Worm (Caenorhabditis elegans) whole organism, late embryonic: ENCODE data around the gene efl-2.

Experiments
- K02D7.2 ChIP-seq: sonication (generic microtip); optimal IDR thresholded peaks from 2 replicates; lab custom pipeline; 2017; ENCODE audit warnings: mild to moderate bottlenecking, missing genetic modification characterization, missing compliant biosample characterization
- K09A11.1 ChIP-seq: sonication (generic microtip); optimal IDR thresholded peaks from 2 replicates; lab custom pipeline; 2017; ENCODE audit warnings: antibody characterized with exemption, mild to moderate bottlenecking, missing genetic modification characterization, missing compliant biosample characterization; ENCODE audit not compliant: insufficient read depth
- T23F11.4 ChIP-seq: fragments of 200-800 bp; sonication (Bioruptor generic); optimal IDR thresholded peaks from 2 replicates; lab custom pipeline; 2018; ENCODE audit warnings: mild to moderate bottlenecking, missing genetic modification characterization, missing compliant biosample characterization
- Y22D7AL.16 ChIP-seq: sonication (generic microtip); optimal IDR thresholded peaks from 2 replicates; lab custom pipeline; 2016; ENCODE audit warnings: missing genetic modification characterization, missing compliant biosample characterization
- ama-1 ChIP-seq: fragments of 150-350 bp; optimal IDR thresholded peaks from 2 replicates; lab custom pipeline; 2014
- ceh-14 ChIP-seq: sonication (generic microtip); optimal IDR thresholded peaks from 2 replicates; lab custom pipeline; 2016; ENCODE audit warnings: missing genotype, missing genetic modification characterization, missing compliant biosample characterization
- ceh-19 ChIP-seq: fragments of 200-800 bp; sonication (Bioruptor generic); optimal IDR thresholded peaks from 2 replicates; lab custom pipeline; 2018; ENCODE audit warnings: mild to moderate bottlenecking, missing genetic modification characterization, missing compliant biosample characterization
- ceh-30 ChIP-seq: fragments of 150-350 bp; optimal IDR thresholded peaks from 2 replicates; lab custom pipeline; 2014; ENCODE audit warnings: missing biosample characterization, missing genetic modification characterization
- ceh-31 ChIP-seq: sonication (generic microtip); optimal IDR thresholded peaks from 2 replicates; lab custom pipeline; 2016; ENCODE audit warnings: missing genetic modification characterization, missing compliant biosample characterization
- ceh-45 ChIP-seq: fragments of 200-800 bp; sonication (Bioruptor generic); IDR thresholded peaks from 2 replicates; pipeline ENCODE4 v1.3.6; 2022; ENCODE audit warnings: missing genetic modification reagents, missing genetic modification characterization, missing compliant biosample characterization
- ceh-48 ChIP-seq: sonication (generic microtip); optimal IDR thresholded peaks from 2 replicates; lab custom pipeline; 2016; ENCODE audit warnings: missing genetic modification characterization, inconsistent platforms, missing compliant biosample characterization
- ceh-9 ChIP-seq: sonication (generic microtip); optimal IDR thresholded peaks from 2 replicates; lab custom pipeline; 2016; ENCODE audit warnings: mild to moderate bottlenecking, missing genetic modification characterization, inconsistent platforms, missing compliant biosample characterization
- che-1 ChIP-seq: sonication (generic microtip); optimal IDR thresholded peaks from 2 replicates; lab custom pipeline; 2016; ENCODE audit warnings: mild to moderate bottlenecking, missing genetic modification characterization, missing compliant biosample characterization
- dmd-4 ChIP-seq: sonication (generic microtip); optimal IDR thresholded peaks from 2 replicates; lab custom pipeline; 2016; ENCODE audit warnings: borderline replicate concordance, missing genetic modification characterization, missing compliant biosample characterization
- dve-1 ChIP-seq: sonication (generic microtip); optimal IDR thresholded peaks from 2 replicates; lab custom pipeline; 2017; ENCODE audit warnings: antibody characterized with exemption, mild to moderate bottlenecking, missing genetic modification characterization, missing compliant biosample characterization
- elt-2 ChIP-seq: sonication (generic microtip); optimal IDR thresholded peaks from 2 replicates; lab custom pipeline; 2016; ENCODE audit warnings: missing genetic modification reagents, missing genetic modification characterization, missing compliant biosample characterization
- elt-4 ChIP-seq: sonication (generic microtip); optimal IDR thresholded peaks from 2 replicates; lab custom pipeline; 2016; ENCODE audit warnings: missing genetic modification characterization, missing compliant biosample characterization
- fax-1 ChIP-seq: sonication (generic microtip); optimal IDR thresholded peaks from 2 replicates; lab custom pipeline; 2016; ENCODE audit warnings: missing genotype, missing genetic modification characterization, missing compliant biosample characterization
- gmeb-2 ChIP-seq: sonication (generic microtip); optimal IDR thresholded peaks from 2 replicates; lab custom pipeline; 2016; ENCODE audit warnings: missing genetic modification characterization, inconsistent platforms, missing compliant biosample characterization
- hlh-8 ChIP-seq: sonication (generic microtip); optimal IDR thresholded peaks from 2 replicates; lab custom pipeline; 2016; ENCODE audit warnings: missing genotype, missing genetic modification characterization, missing compliant biosample characterization
- lin-11 ChIP-seq: fragments of 200-800 bp; sonication (Bioruptor generic); optimal IDR thresholded peaks from 2 replicates; lab custom pipeline; 2018; ENCODE audit warnings: mild to moderate bottlenecking, missing genetic modification characterization, missing compliant biosample characterization
- nfya-1 ChIP-seq: sonication (generic microtip); optimal IDR thresholded peaks from 2 replicates; lab custom pipeline; 2017; ENCODE audit warnings: missing genetic modification characterization, mild to moderate bottlenecking, missing compliant biosample characterization, antibody characterized with exemption, moderate library complexity
- pag-3 ChIP-seq: sonication (generic microtip); optimal IDR thresholded peaks from 2 replicates; lab custom pipeline; 2016; ENCODE audit warnings: missing compliant biosample characterization, missing genetic modification characterization, borderline replicate concordance
- pax-1 ChIP-seq: fragments of 150-350 bp; optimal IDR thresholded peaks from 2 replicates; lab custom pipeline; 2014; ENCODE audit warnings: missing biosample characterization, missing genetic modification characterization
- pha-2 ChIP-seq: sonication (generic microtip); optimal IDR thresholded peaks from 2 replicates; lab custom pipeline; 2017; ENCODE audit warnings: mild to moderate bottlenecking, missing genetic modification characterization, missing compliant biosample characterization
- pqm-1 ChIP-seq: sonication (generic microtip); optimal IDR thresholded peaks from 2 replicates; lab custom pipeline; 2016; ENCODE audit warnings: missing genetic modification characterization, missing compliant biosample characterization
- pros-1 ChIP-seq: fragments of 150-350 bp; optimal IDR thresholded peaks from 2 replicates; lab custom pipeline; 2014; ENCODE audit warnings: missing biosample characterization, missing genetic modification reagents, missing genetic modification characterization
- sox-2 ChIP-seq: fragments of 200-800 bp; sonication (Bioruptor generic); IDR thresholded peaks from 2 replicates; pipeline ENCODE4 v1.3.6; 2022; ENCODE audit warnings: missing genetic modification reagents, missing genetic modification characterization, missing compliant biosample characterization
- tbx-2 ChIP-seq: sonication (generic microtip); optimal IDR thresholded peaks from 2 replicates; lab custom pipeline; 2016; ENCODE audit warnings: missing genetic modification characterization, missing compliant biosample characterization
- tbx-7 ChIP-seq: sonication (generic microtip); optimal IDR thresholded peaks from 2 replicates; lab custom pipeline; 2016; ENCODE audit warnings: missing genotype, missing genetic modification characterization, missing compliant biosample characterization
- unc-42 ChIP-seq: sonication (generic microtip); optimal IDR thresholded peaks from 2 replicates; lab custom pipeline; 2016; ENCODE audit warnings: missing genotype, missing genetic modification characterization, missing compliant biosample characterization
- unc-55 ChIP-seq: sonication (generic microtip); optimal IDR thresholded peaks from 2 replicates; lab custom pipeline; 2017; ENCODE audit warnings: missing biosample characterization, missing genetic modification reagents, missing genetic modification characterization
- ztf-16 ChIP-seq: sonication (generic microtip); optimal IDR thresholded peaks from 2 replicates; lab custom pipeline; 2017; ENCODE audit warnings: missing genetic modification characterization, missing compliant biosample characterization

Gene efl-2

DNA sequence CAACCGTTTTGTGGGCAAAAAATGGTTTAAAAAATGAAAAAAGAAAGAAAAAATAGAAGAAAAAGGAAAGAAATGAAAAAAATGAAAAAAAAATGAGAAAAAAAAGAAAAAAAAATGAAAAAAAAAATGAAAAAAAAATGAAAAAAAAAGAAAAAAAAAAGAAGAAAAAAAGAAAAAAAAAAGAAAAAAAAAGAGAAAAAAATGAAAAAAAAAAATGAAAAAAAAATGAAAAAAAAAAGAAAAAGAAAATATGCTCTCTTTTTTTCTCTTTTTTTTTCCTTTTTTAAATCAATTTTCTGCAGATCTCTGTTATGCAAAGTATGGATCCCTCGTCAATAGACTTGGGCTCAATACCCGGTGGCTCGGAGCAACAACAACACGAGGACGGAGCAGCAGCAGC, at the start of gene efl-2:
TSS of gene efl-2 (plus strand) at position 301 of the 400 bp plus-strand sequence.
- no peak for TF ChIP-seq K09A11.1
- no peak for TF ChIP-seq ceh-19 (GFP tag; lab: Kevin White, UChicago)
- TF ChIP-seq pros-1 (tag; lab: Kevin White, UChicago): no peak
- TF ChIP-seq tbx-2: no peak
- TF ChIP-seq lin-11 (tag; lab: Kevin White, UChicago): no peak
- TF ChIP-seq, all 69 proteins: peak for 0

DNA sequence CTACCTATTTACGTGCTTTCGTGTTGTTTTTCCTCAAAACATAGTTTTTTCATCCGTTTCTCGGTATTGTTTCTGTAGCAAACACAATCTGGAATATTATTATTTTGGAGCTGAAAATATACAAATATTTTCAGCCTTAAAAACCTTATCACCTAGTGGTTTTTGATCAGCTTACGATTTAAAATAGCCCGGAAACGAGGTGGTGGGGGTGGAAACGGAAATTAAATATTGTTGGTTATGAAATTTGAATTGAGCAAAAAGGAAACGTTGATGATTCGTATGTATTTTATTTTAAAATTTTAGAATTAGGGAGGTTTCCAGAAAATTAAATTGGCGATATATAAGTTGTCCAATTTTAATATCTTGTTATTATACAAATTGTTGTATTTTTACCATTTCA, 38.2 kb upstream of the efl-2 start:
- TF ChIP-seq pax-1 (no peak), pha-2 (tag; lab: Kevin White, UChicago) (no peak), pqm-1 (no peak), elt-2 (tag; lab: Kevin White, UChicago) (no peak), pag-3 (tag; lab: Kevin White, UChicago) (no peak), dmd-4 (tag; lab: Kevin White, UChicago) (no peak), gmeb-2 (tag; lab: Kevin White, UChicago) (no peak), ztf-16 (tag; lab: Kevin White, UChicago) (no peak), ceh-14 (tag; lab: Kevin White, UChicago) (no peak), ceh-45 (GFP tag; lab: Robert Waterston, UW) (no peak), elt-4 (tag; lab: Kevin White, UChicago) (no peak), unc-55 (no peak)

DNA sequence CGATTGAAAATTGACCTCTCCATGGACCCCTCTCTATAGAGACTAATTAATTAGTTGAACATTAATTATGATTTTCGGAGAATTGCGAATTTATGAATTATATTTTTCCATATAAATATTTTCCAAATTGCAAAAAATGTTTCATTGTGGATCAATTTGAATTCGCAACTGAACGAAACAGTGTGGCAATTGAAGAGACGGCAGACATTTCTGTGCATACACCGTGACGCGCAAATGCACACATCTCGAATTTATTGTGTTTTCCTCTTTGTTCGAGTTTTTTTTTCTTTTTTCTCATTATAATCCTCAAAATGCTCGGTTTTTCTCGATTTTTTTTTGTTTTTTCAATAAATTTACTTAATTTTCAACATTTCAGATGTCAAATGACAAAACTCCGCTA, 36.7 kb upstream of the efl-2 start, which contains the start of gene Y48C3A.20:
TSS of gene Y48C3A.20 (plus strand) at position 377 of the 400 bp plus-strand sequence.
- TF ChIP-seq ceh-31 (tag; lab: Kevin White, UChicago) (peak; percentile 8), ceh-9 (tag; lab: Kevin White, UChicago) (no peak), unc-42 (tag; lab: Kevin White, UChicago) (peak; percentile 50), tbx-2 (peak; percentile 9), sox-2 (GFP tag; lab: Robert Waterston, UW) (peak; percentile 25; the same call in 1 of the 2 replicates), ama-1 (lab: Kevin White, UChicago) (no peak), dve-1 (tag; lab: Kevin White, UChicago) (peak; percentile 17), T23F11.4 (GFP tag; lab: Kevin White, UChicago) (no peak), ztf-16 (tag; lab: Kevin White, UChicago) (peak; percentile 24), che-1 (tag; lab: Kevin White, UChicago) (no peak), ceh-48 (tag; lab: Kevin White, UChicago) (peak; percentile 27), pax-1 (peak; percentile 44), ceh-30 (peak; percentile 76), nfya-1 (tag; lab: Kevin White, UChicago) (peak; percentile 56), tbx-7 (tag; lab: Kevin White, UChicago) (no peak), ceh-14 (tag; lab: Kevin White, UChicago) (peak; percentile 55), Y22D7AL.16 (tag; lab: Kevin White, UChicago) (no peak), gmeb-2 (tag; lab: Kevin White, UChicago) (no peak), hlh-8 (tag; lab: Kevin White, UChicago) (no peak)

DNA sequence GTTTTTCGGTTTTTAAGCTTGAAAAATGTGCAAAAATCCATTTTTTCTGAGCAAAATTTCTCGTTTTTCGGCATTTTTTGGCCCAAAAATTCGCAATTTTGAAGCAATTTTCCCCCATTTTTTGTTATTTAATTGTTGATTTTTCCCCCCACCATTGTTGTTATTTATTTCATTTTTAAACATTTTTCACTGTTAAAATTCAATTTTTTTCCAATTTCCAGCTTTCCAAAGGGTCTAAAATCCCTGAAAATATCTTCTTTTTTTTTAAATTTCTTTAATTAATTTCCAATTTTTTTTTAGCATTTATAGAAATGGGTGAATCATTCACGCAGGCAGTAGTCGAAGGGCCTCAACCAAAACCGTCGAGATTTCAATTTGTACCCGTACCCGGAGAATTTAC, 29.8 kb upstream of the efl-2 start, which contains the start of gene Y48C3A.12:
TSS of gene Y48C3A.12 (plus strand) at position 301 of the 400 bp plus-strand sequence.
- TF ChIP-seq che-1 (tag; lab: Kevin White, UChicago): no peak
- no peak for TF ChIP-seq nfya-1 (tag; lab: Kevin White, UChicago)
- TF ChIP-seq unc-42 (tag; lab: Kevin White, UChicago): no peak
- TF ChIP-seq K02D7.2 (tag; lab: Kevin White, UChicago): no peak
- no peak for TF ChIP-seq fax-1
- TF ChIP-seq ceh-45 (GFP tag; lab: Robert Waterston, UW): no peak
- no peak for TF ChIP-seq K09A11.1
- no peak for TF ChIP-seq ceh-9 (tag; lab: Kevin White, UChicago)
- no peak for TF ChIP-seq pag-3 (tag; lab: Kevin White, UChicago)
- no peak for TF ChIP-seq tbx-7 (tag; lab: Kevin White, UChicago)
- no peak for TF ChIP-seq gmeb-2 (tag; lab: Kevin White, UChicago)
